Worm (Caenorhabditis elegans) whole organism, L1 larva: ENCODE data around the gene F42A9.8.
A peak's percentile ranks its signal among the peaks of the same experiment; 100 is the strongest.

Experiments
- C16A3.4 ChIP-seq: fragments of 150-350 bp; optimal IDR thresholded peaks from 2 replicates; lab custom pipeline; 2014; ENCODE audit warnings: missing biosample characterization, missing genetic modification characterization
- aha-1 ChIP-seq: fragments of 150-350 bp; optimal IDR thresholded peaks from 2 replicates; lab custom pipeline; 2014; ENCODE audit warnings: missing biosample characterization, missing genetic modification characterization
- alr-1 ChIP-seq: fragments of 200-800 bp; sonication (Bioruptor generic); optimal IDR thresholded peaks from 2 replicates; lab custom pipeline; 2018; ENCODE audit warnings: borderline replicate concordance, mild to moderate bottlenecking, missing genetic modification characterization, missing compliant biosample characterization
- aly-2 ChIP-seq: fragments of 150-350 bp; optimal IDR thresholded peaks from 2 replicates; lab custom pipeline; 2014; ENCODE audit warnings: missing biosample characterization, missing genetic modification characterization
- ceh-63 ChIP-seq: fragments of 200-800 bp; sonication (Bioruptor generic); optimal IDR thresholded peaks from 2 replicates; lab custom pipeline; 2018; ENCODE audit warnings: mild to moderate bottlenecking, missing genetic modification characterization, missing compliant biosample characterization
- ceh-8 ChIP-seq: fragments of 200-800 bp; sonication (Bioruptor generic); optimal IDR thresholded peaks from 2 replicates; lab custom pipeline; 2018; ENCODE audit warnings: mild to moderate bottlenecking, missing genetic modification characterization, moderate library complexity, missing compliant biosample characterization
- ceh-82 ChIP-seq, 3 experiments: fragments of 150-350 bp in 1 of 3; sonication (generic microtip) in 2 of 3; optimal IDR thresholded peaks; 2 replicates each; lab custom pipeline; 2014 to 2017; ENCODE audit warnings: missing biosample characterization in 3 of 3, missing genetic modification characterization in 3 of 3
- ceh-88 ChIP-seq: fragments of 200-800 bp; sonication (Bioruptor generic); IDR thresholded peaks from 2 replicates; pipeline ENCODE4 v1.3.6; 2022; ENCODE audit warnings: missing genetic modification characterization, missing compliant biosample characterization
- dpl-1 ChIP-seq, 3 experiments: fragments of 150-350 bp in 2 of 3; sonication (generic microtip) in 1 of 3; optimal IDR thresholded peaks; 2 replicates each; lab custom pipeline; 2014 to 2017; ENCODE audit warnings: missing biosample characterization in 3 of 3, missing genetic modification characterization in 3 of 3, missing genetic modification reagents in 3 of 3
- efl-1 ChIP-seq, 4 experiments: fragments of 150-350 bp; optimal IDR thresholded peaks in 3 of 4; peaks in 1 of 4; 1 replicate in 1 of 4; 2 replicates in 3 of 4; lab custom pipeline; 2014; ENCODE audit warnings: missing biosample characterization in 2 of 4, missing genetic modification characterization in 2 of 4, missing genetic modification reagents in 2 of 4
- efl-3 ChIP-seq: fragments of 200-800 bp; sonication (Bioruptor generic); optimal IDR thresholded peaks from 2 replicates; lab custom pipeline; 2018; ENCODE audit warnings: mild to moderate bottlenecking, missing genetic modification characterization, missing compliant biosample characterization
- egl-13 ChIP-seq: sonication (generic microtip); optimal IDR thresholded peaks from 2 replicates; lab custom pipeline; 2016; ENCODE audit warnings: missing genotype, missing genetic modification reagents, missing genetic modification characterization, missing compliant biosample characterization
- egl-27 ChIP-seq, 2 experiments: fragments of 150-350 bp in 1 of 2; sonication (generic microtip); optimal IDR thresholded peaks; 3 replicates each; lab custom pipeline; 2017 to 2018; ENCODE audit warnings: missing biosample characterization in 2 of 2, missing genetic modification characterization in 2 of 2, missing genetic modification reagents in 2 of 2
- elt-2 ChIP-seq: sonication (generic microtip); optimal IDR thresholded peaks from 2 replicates; lab custom pipeline; 2016; ENCODE audit warnings: missing genetic modification characterization, mild to moderate bottlenecking, inconsistent platforms, missing compliant biosample characterization, missing genetic modification reagents
- grh-1 ChIP-seq: fragments of 200-800 bp; sonication (Bioruptor generic); IDR thresholded peaks from 2 replicates; pipeline ENCODE4 v1.3.6; 2022; ENCODE audit warnings: missing genetic modification reagents, missing genetic modification characterization, missing compliant biosample characterization
- hlh-4 ChIP-seq: sonication (generic microtip); optimal IDR thresholded peaks from 2 replicates; lab custom pipeline; 2016; ENCODE audit warnings: mild to moderate bottlenecking, missing genetic modification characterization, missing compliant biosample characterization
- hpl-2 ChIP-seq: fragments of 150-350 bp; optimal IDR thresholded peaks from 2 replicates; lab custom pipeline; 2014; ENCODE audit warnings: missing biosample characterization, missing genetic modification reagents, missing genetic modification characterization
- isw-1 ChIP-seq: fragments of 200-800 bp; sonication (Bioruptor generic); IDR thresholded peaks from 2 replicates; pipeline ENCODE4 v1.3.6; 2022; ENCODE audit warnings: missing genetic modification characterization, missing compliant biosample characterization
- jun-1 ChIP-seq: fragments of 150-350 bp; optimal IDR thresholded peaks from 2 replicates; lab custom pipeline; 2014; ENCODE audit warnings: missing biosample characterization, missing genetic modification reagents, missing genetic modification characterization
- lin-14 ChIP-seq: fragments of 200-800 bp; sonication (Bioruptor generic); optimal IDR thresholded peaks from 2 replicates; lab custom pipeline; 2018; ENCODE audit warnings: mild to moderate bottlenecking, missing genetic modification characterization, moderate library complexity, missing compliant biosample characterization
- lin-15B ChIP-seq: fragments of 150-350 bp; sonication (generic microtip); optimal IDR thresholded peaks from 3 replicates; lab custom pipeline; 2014; ENCODE audit warnings: missing biosample characterization, missing genetic modification characterization
- lin-39 ChIP-seq: fragments of 150-350 bp; optimal IDR thresholded peaks from 2 replicates; lab custom pipeline; 2014; ENCODE audit warnings: missing biosample characterization, missing genetic modification reagents, missing genetic modification characterization
- lir-3 ChIP-seq: sonication (generic microtip); optimal IDR thresholded peaks from 2 replicates; lab custom pipeline; 2016; ENCODE audit warnings: mild to moderate bottlenecking, missing genetic modification characterization, moderate library complexity, missing compliant biosample characterization; ENCODE audit not compliant: poor library complexity
- lsy-2 ChIP-seq, 2 experiments: fragments of 150-350 bp; optimal IDR thresholded peaks; 2 replicates each; lab custom pipeline; 2014; ENCODE audit warnings: missing biosample characterization in 2 of 2, missing genetic modification characterization in 2 of 2
- mab-9 ChIP-seq: fragments of 200-800 bp; sonication (Bioruptor generic); IDR thresholded peaks from 2 replicates; pipeline ENCODE4 v1.3.6; 2022; ENCODE audit warnings: missing genetic modification reagents, missing genetic modification characterization, missing compliant biosample characterization
- nhr-11 ChIP-seq: fragments of 150-350 bp; optimal IDR thresholded peaks from 2 replicates; lab custom pipeline; 2014; ENCODE audit warnings: missing biosample characterization, missing genetic modification characterization
- nhr-12 ChIP-seq: sonication (generic microtip); optimal IDR thresholded peaks from 2 replicates; lab custom pipeline; 2017; ENCODE audit warnings: missing biosample characterization, missing genetic modification characterization
- nhr-19 ChIP-seq: fragments of 200-800 bp; sonication (Bioruptor generic); conservative IDR thresholded peaks from 2 replicates; pipeline ENCODE4 v1.3.6; 2022; ENCODE audit warnings: missing genetic modification characterization, missing compliant biosample characterization
- nhr-237 ChIP-seq: fragments of 150-350 bp; optimal IDR thresholded peaks from 2 replicates; lab custom pipeline; 2014; ENCODE audit warnings: missing biosample characterization, missing genetic modification characterization
- nhr-28 ChIP-seq: fragments of 150-350 bp; optimal IDR thresholded peaks from 2 replicates; lab custom pipeline; 2014; ENCODE audit warnings: missing biosample characterization, missing genetic modification characterization
- nhr-71 ChIP-seq: sonication (generic microtip); optimal IDR thresholded peaks from 2 replicates; lab custom pipeline; 2016; ENCODE audit warnings: mild to moderate bottlenecking, missing genetic modification characterization, moderate library complexity, missing compliant biosample characterization
- nhr-77 ChIP-seq: fragments of 150-350 bp; optimal IDR thresholded peaks from 2 replicates; lab custom pipeline; 2014; ENCODE audit warnings: missing biosample characterization, missing genetic modification characterization
- nhr-84 ChIP-seq: sonication (generic microtip); optimal IDR thresholded peaks from 2 replicates; lab custom pipeline; 2017; ENCODE audit warnings: missing biosample characterization, missing genetic modification characterization
- pag-3 ChIP-seq: sonication (generic microtip); optimal IDR thresholded peaks from 2 replicates; lab custom pipeline; 2017; ENCODE audit warnings: missing genetic modification characterization, mild to moderate bottlenecking, missing compliant biosample characterization, antibody characterized with exemption, borderline replicate concordance; ENCODE audit not compliant: insufficient read depth
- pax-3 ChIP-seq: fragments of 200-800 bp; sonication (Bioruptor generic); optimal IDR thresholded peaks from 2 replicates; lab custom pipeline; 2018; ENCODE audit warnings: mild to moderate bottlenecking, missing genetic modification characterization, moderate library complexity, missing compliant biosample characterization
- snpc-4 ChIP-seq: fragments of 150-350 bp; optimal IDR thresholded peaks from 2 replicates; lab custom pipeline; 2014; ENCODE audit warnings: missing biosample characterization, missing genetic modification characterization
- sox-4 ChIP-seq: sonication (generic microtip); optimal IDR thresholded peaks from 2 replicates; lab custom pipeline; 2016; ENCODE audit warnings: missing genetic modification characterization, missing compliant biosample characterization
- swsn-7 ChIP-seq: sonication (generic microtip); optimal IDR thresholded peaks from 2 replicates; lab custom pipeline; 2016; ENCODE audit warnings: missing genetic modification characterization, missing compliant biosample characterization
- tbx-2 ChIP-seq: sonication (generic microtip); optimal IDR thresholded peaks from 2 replicates; lab custom pipeline; 2016; ENCODE audit warnings: missing genetic modification characterization, missing compliant biosample characterization
- unc-130 ChIP-seq: fragments of 150-350 bp; optimal IDR thresholded peaks from 2 replicates; lab custom pipeline; 2017; ENCODE audit warnings: missing biosample characterization, missing genetic modification characterization, inconsistent platforms
- unc-30 ChIP-seq: sonication (generic microtip); optimal IDR thresholded peaks from 2 replicates; lab custom pipeline; 2017; ENCODE audit warnings: missing biosample characterization, missing genetic modification characterization
- unc-62 ChIP-seq: fragments of 150-350 bp; optimal IDR thresholded peaks from 2 replicates; lab custom pipeline; 2014; ENCODE audit warnings: missing biosample characterization, missing genetic modification reagents, missing genetic modification characterization
- unc-86 ChIP-seq: sonication (generic microtip); optimal IDR thresholded peaks from 2 replicates; lab custom pipeline; 2016; ENCODE audit warnings: missing genetic modification characterization, missing compliant biosample characterization
- unc-98 ChIP-seq: fragments of 200-800 bp; sonication (Bioruptor generic); IDR thresholded peaks from 2 replicates; pipeline ENCODE4 v1.3.6; 2022; ENCODE audit warnings: missing genetic modification characterization, missing compliant biosample characterization
- vab-15 ChIP-seq: sonication (generic microtip); optimal IDR thresholded peaks from 2 replicates; lab custom pipeline; 2017; ENCODE audit warnings: missing genotype, mild to moderate bottlenecking, missing genetic modification characterization, missing compliant biosample characterization
- zag-1 ChIP-seq: fragments of 150-350 bp; optimal IDR thresholded peaks from 2 replicates; lab custom pipeline; 2014; ENCODE audit warnings: missing biosample characterization, missing genetic modification characterization
- zip-4 ChIP-seq: fragments of 200-800 bp; sonication (Bioruptor generic); optimal IDR thresholded peaks from 2 replicates; lab custom pipeline; 2018; ENCODE audit warnings: mild to moderate bottlenecking, missing genetic modification characterization, moderate library complexity, missing compliant biosample characterization
- ztf-11 ChIP-seq, 2 experiments: sonication (generic microtip); optimal IDR thresholded peaks; 2 replicates each; lab custom pipeline; 2016 to 2017; ENCODE audit warnings: missing genetic modification characterization in 2 of 2, missing biosample characterization in 1 of 2, missing compliant biosample characterization in 1 of 2

Gene F42A9.8

ce11 chrIV:8587605-8588004 lies 31.0 kb downstream of the F42A9.8 start (continued):
- TF ChIP-seq ztf-11 (tag; optimal IDR thresholded peaks at IDR 0.05; lab: Kevin White, UChicago) (no peak), unc-98 (GFP tag; lab: Robert Waterston, UW) (no peak), pax-3 (tag; lab: Kevin White, UChicago) (peak; percentile 83), lin-15B (tag; lab: Kevin White, UChicago) (no peak), snpc-4 (tag; lab: Kevin White, UChicago) (no peak), hlh-4 (tag; lab: Kevin White, UChicago) (no peak), lir-3 (tag; lab: Kevin White, UChicago) (no peak), lin-39 (tag; lab: Kevin White, UChicago) (no peak), unc-130 (no peak), egl-27 (tag; optimal IDR thresholded peaks at IDR 0.05; lab: Kevin White, UChicago) (no peak), jun-1 (tag; lab: Kevin White, UChicago) (no peak), nhr-19 (GFP tag; lab: Robert Waterston, UW) (no peak), pag-3 (tag; lab: Kevin White, UChicago) (no peak), ceh-63 (GFP tag; lab: Kevin White, UChicago) (no peak), nhr-84 (no peak), grh-1 (GFP tag; lab: Robert Waterston, UW) (no peak), C16A3.4 (no peak), nhr-28 (tag; lab: Kevin White, UChicago) (no peak), egl-13 (tag; lab: Kevin White, UChicago) (no peak), nhr-237 (tag; lab: Kevin White, UChicago) (no peak), aly-2 (tag; lab: Kevin White, UChicago) (no peak), elt-2 (tag; lab: Kevin White, UChicago) (no peak), isw-1 (GFP tag; lab: Robert Waterston, UW) (no peak), aha-1 (tag; lab: Kevin White, UChicago) (no peak), zip-4 (GFP tag; lab: Kevin White, UChicago) (no peak), ceh-82 (tag; optimal IDR thresholded peaks at IDR 0.05; lab: Kevin White, UChicago) (no peak)

- TF ChIP-seq swsn-7 (tag; lab: Kevin White, UChicago) = peak; percentile 38
- TF ChIP-seq nhr-28 (tag; lab: Kevin White, UChicago) = no peak
- TF ChIP-seq hlh-4 (tag; lab: Kevin White, UChicago) = no peak
- TF ChIP-seq jun-1 (tag; lab: Kevin White, UChicago) = peak; percentile 24
- no peak for TF ChIP-seq snpc-4 (tag; lab: Kevin White, UChicago)
- TF ChIP-seq unc-86 (tag; lab: Kevin White, UChicago) = peak; percentile 66
- peak; percentile 39 for TF ChIP-seq nhr-77 (tag; lab: Kevin White, UChicago)
- no peak for TF ChIP-seq sox-4 (tag; lab: Kevin White, UChicago)
- TF ChIP-seq efl-1 (optimal IDR thresholded peaks at IDR 0.05; lab: Kevin White, UChicago) = peak; percentile 55 to 59
- TF ChIP-seq efl-1 (GFP tag; optimal IDR thresholded peaks at IDR 0.05 in 1 of 2; lab: Kevin White, UChicago) = peak in 1 of 2 experiments; percentile 31
- no peak for TF ChIP-seq unc-30 (tag; lab: Kevin White, UChicago)
- TF ChIP-seq dpl-1 (GFP tag; optimal IDR thresholded peaks at IDR 0.05; lab: Kevin White, UChicago) = peak in 2 of 3 experiments; percentile 12 to 38
- TF ChIP-seq nhr-11 (tag; lab: Kevin White, UChicago) = no peak
- no peak for TF ChIP-seq nhr-12 (tag; lab: Kevin White, UChicago)
- no peak for TF ChIP-seq nhr-84
- no peak for TF ChIP-seq pag-3 (tag; lab: Kevin White, UChicago)
- no peak for TF ChIP-seq alr-1 (tag; lab: Kevin White, UChicago)
- TF ChIP-seq hpl-2 = no peak
- no peak for TF ChIP-seq unc-130
- TF ChIP-seq ztf-11 (tag; optimal IDR thresholded peaks at IDR 0.05; lab: Kevin White, UChicago) = no peak
- no peak for TF ChIP-seq zag-1
- no peak for TF ChIP-seq efl-3
- no peak for TF ChIP-seq pax-3 (tag; lab: Kevin White, UChicago)
- TF ChIP-seq vab-15 (tag; lab: Kevin White, UChicago) = no peak
- TF ChIP-seq aly-2 (tag; lab: Kevin White, UChicago) = no peak
- TF ChIP-seq ceh-88 = no peak
- peak; percentile 72 for TF ChIP-seq nhr-71 (tag; lab: Kevin White, UChicago)
- TF ChIP-seq tbx-2 (tag; lab: Kevin White, UChicago) = peak; percentile 41
- peak; percentile 9 for TF ChIP-seq ceh-8 (GFP tag; lab: Kevin White, UChicago)
- no peak for TF ChIP-seq unc-62
- peak in 1 of 2 experiments; percentile 58 for TF ChIP-seq lsy-2 (tag; optimal IDR thresholded peaks at IDR 0.05; lab: Kevin White, UChicago)
- TF ChIP-seq unc-98 (GFP tag; lab: Robert Waterston, UW) = no peak
- no peak for TF ChIP-seq mab-9
- peak; percentile 89 for TF ChIP-seq lin-14
- TF ChIP-seq grh-1 (GFP tag; lab: Robert Waterston, UW) = no peak
- TF ChIP-seq ceh-63 (GFP tag; lab: Kevin White, UChicago) = no peak
- no peak for TF ChIP-seq lir-3 (tag; lab: Kevin White, UChicago)
Measured at ce11 chrIV:8587057-8587456, 31.5 kb downstream of the F42A9.8 start.
